Worm (Caenorhabditis elegans) whole organism, young adult: Measurements from ENCODE around the gene C18D4.6.

Experiments
- C17E4.6 ChIP-seq: fragments of 200-800 bp; sonication (Bioruptor generic); IDR thresholded peaks from 2 replicates; pipeline ENCODE4 v1.3.6; 2022; ENCODE audit warnings: missing genetic modification reagents, missing genetic modification characterization, missing compliant biosample characterization
- D2030.7 ChIP-seq: fragments of 200-800 bp; sonication (Bioruptor generic); IDR thresholded peaks from 2 replicates; pipeline ENCODE4 v1.3.6; 2022; ENCODE audit warnings: missing genetic modification reagents, missing genetic modification characterization, missing compliant biosample characterization
- F22D6.2 ChIP-seq: sonication (generic microtip); optimal IDR thresholded peaks from 2 replicates; lab custom pipeline; 2016; ENCODE audit warnings: mild to moderate bottlenecking, missing genetic modification characterization, missing compliant biosample characterization
- F37B4.10 ChIP-seq: fragments of 200-800 bp; sonication (Bioruptor generic); IDR thresholded peaks from 2 replicates; pipeline ENCODE4 v1.3.6; 2022; ENCODE audit warnings: missing genetic modification characterization, missing compliant biosample characterization
- F39B2.1 ChIP-seq: fragments of 200-800 bp; sonication (Bioruptor generic); IDR thresholded peaks from 2 replicates; pipeline ENCODE4 v1.3.6; 2022; ENCODE audit warnings: missing genetic modification reagents, missing genetic modification characterization, missing compliant biosample characterization
- F49E8.2 ChIP-seq: sonication (generic microtip); optimal IDR thresholded peaks from 3 replicates; lab custom pipeline; 2017; ENCODE audit warnings: missing genetic modification characterization, mild to moderate bottlenecking, missing compliant biosample characterization, antibody characterized with exemption, moderate library complexity; ENCODE audit not compliant: insufficient read depth
- K11D2.4 ChIP-seq: fragments of 200-800 bp; sonication (Bioruptor generic); IDR thresholded peaks from 2 replicates; pipeline ENCODE4 v1.3.6; 2022; ENCODE audit warnings: missing genetic modification reagents, missing genetic modification characterization, missing compliant biosample characterization
- T26A5.8 ChIP-seq: sonication (generic microtip); optimal IDR thresholded peaks from 2 replicates; lab custom pipeline; 2016; ENCODE audit warnings: missing genetic modification characterization, missing compliant biosample characterization
- Y53G8AR.9 ChIP-seq: fragments of 200-800 bp; sonication (Bioruptor generic); conservative IDR thresholded peaks from 2 replicates; pipeline ENCODE4 v1.3.6; 2022; ENCODE audit warnings: missing genetic modification reagents, missing genetic modification characterization, missing compliant biosample characterization
- Y67H2A.10 ChIP-seq: fragments of 200-800 bp; sonication (Bioruptor generic); conservative IDR thresholded peaks from 2 replicates; pipeline ENCODE4 v1.3.6; 2022; ENCODE audit warnings: missing genetic modification reagents, missing genetic modification characterization, missing compliant biosample characterization
- ZK185.1 ChIP-seq: sonication (generic microtip); optimal IDR thresholded peaks from 2 replicates; lab custom pipeline; 2016; ENCODE audit warnings: mild to moderate bottlenecking, missing genetic modification characterization, missing compliant biosample characterization; ENCODE audit not compliant: poor library complexity, severe bottlenecking
- aptf-2 ChIP-seq: fragments of 200-800 bp; sonication (Bioruptor generic); conservative IDR thresholded peaks from 2 replicates; pipeline ENCODE4 v1.3.6; 2022; ENCODE audit warnings: missing genetic modification reagents, missing genetic modification characterization, missing compliant biosample characterization
- aptf-3 ChIP-seq: fragments of 200-800 bp; sonication (Bioruptor generic); IDR thresholded peaks from 2 replicates; pipeline ENCODE4 v1.3.6; 2022; ENCODE audit warnings: missing genetic modification characterization, missing compliant biosample characterization
- attf-3 ChIP-seq: fragments of 200-800 bp; sonication (Bioruptor generic); conservative IDR thresholded peaks from 2 replicates; pipeline ENCODE4 v1.3.6; 2022; ENCODE audit warnings: missing genetic modification reagents, missing genetic modification characterization, missing compliant biosample characterization
- attf-5 ChIP-seq: fragments of 200-800 bp; sonication (Bioruptor generic); optimal IDR thresholded peaks from 2 replicates; lab custom pipeline; 2018; ENCODE audit warnings: mild to moderate bottlenecking, missing genetic modification characterization, missing compliant biosample characterization
- ceh-79 ChIP-seq: sonication (generic microtip); optimal IDR thresholded peaks from 2 replicates; lab custom pipeline; 2017; ENCODE audit warnings: mild to moderate bottlenecking, missing genetic modification characterization, missing compliant biosample characterization
- ceh-91 ChIP-seq: fragments of 200-800 bp; sonication (Bioruptor generic); IDR thresholded peaks from 2 replicates; pipeline ENCODE4 v1.3.6; 2022; ENCODE audit warnings: missing genetic modification reagents, missing genetic modification characterization, missing compliant biosample characterization
- dpff-1 ChIP-seq: sonication (generic microtip); optimal IDR thresholded peaks from 2 replicates; lab custom pipeline; 2017; ENCODE audit warnings: mild to moderate bottlenecking, missing genetic modification characterization, missing compliant biosample characterization
- egl-18 ChIP-seq: fragments of 200-800 bp; sonication (Bioruptor generic); IDR thresholded peaks from 2 replicates; pipeline ENCODE4 v1.3.6; 2022; ENCODE audit warnings: missing genetic modification reagents, missing genetic modification characterization, missing compliant biosample characterization
- egl-44 ChIP-seq: fragments of 200-800 bp; sonication (Bioruptor generic); IDR thresholded peaks from 2 replicates; pipeline ENCODE4 v1.3.6; 2022; ENCODE audit warnings: missing genetic modification reagents, missing genetic modification characterization, missing compliant biosample characterization
- egrh-3 ChIP-seq: fragments of 200-800 bp; sonication (Bioruptor generic); IDR thresholded peaks from 2 replicates; pipeline ENCODE4 v1.3.6; 2022; ENCODE audit warnings: missing genetic modification reagents, missing genetic modification characterization, missing compliant biosample characterization
- hlh-12 ChIP-seq: sonication (generic microtip); optimal IDR thresholded peaks from 2 replicates; lab custom pipeline; 2016; ENCODE audit warnings: missing genetic modification characterization, missing compliant biosample characterization
- hmg-20 ChIP-seq: fragments of 200-800 bp; sonication (Bioruptor generic); IDR thresholded peaks from 2 replicates; pipeline ENCODE4 v1.3.6; 2022; ENCODE audit warnings: missing genetic modification reagents, missing genetic modification characterization, missing compliant biosample characterization
- hrde-1 ChIP-seq: sonication (generic microtip); optimal IDR thresholded peaks from 2 replicates; lab custom pipeline; 2016; ENCODE audit warnings: missing genetic modification characterization, mild to moderate bottlenecking, missing compliant biosample characterization, moderate library complexity, missing genotype, missing genetic modification reagents, borderline replicate concordance
- let-607 ChIP-seq, 2 experiments: fragments of 200-800 bp in 1 of 2; sonication (Bioruptor generic) in 1 of 2; sonication (generic microtip) in 1 of 2; optimal IDR thresholded peaks; 2 replicates each; lab custom pipeline; 2016 to 2018; ENCODE audit warnings: mild to moderate bottlenecking in 2 of 2, missing compliant biosample characterization in 2 of 2, missing genetic modification characterization in 2 of 2, moderate library complexity in 2 of 2, missing genotype in 1 of 2
- lin-26 ChIP-seq: fragments of 200-800 bp; sonication (Bioruptor generic); IDR thresholded peaks from 2 replicates; pipeline ENCODE4 v1.3.6; 2022; ENCODE audit warnings: missing genetic modification reagents, missing genetic modification characterization, missing compliant biosample characterization
- lin-40 ChIP-seq: sonication (generic microtip); optimal IDR thresholded peaks from 2 replicates; lab custom pipeline; 2016; ENCODE audit warnings: missing genetic modification characterization, mild to moderate bottlenecking, missing compliant biosample characterization, missing genotype, missing genetic modification reagents
- madf-10 ChIP-seq: sonication (generic microtip); optimal IDR thresholded peaks from 2 replicates; lab custom pipeline; 2016; ENCODE audit warnings: mild to moderate bottlenecking, missing genetic modification characterization, missing compliant biosample characterization
- madf-3 ChIP-seq: fragments of 200-800 bp; sonication (Bioruptor generic); IDR thresholded peaks from 2 replicates; pipeline ENCODE4 v1.3.6; 2022; ENCODE audit warnings: missing genetic modification reagents, missing genetic modification characterization, missing compliant biosample characterization
- mel-28 ChIP-seq: sonication (generic microtip); optimal IDR thresholded peaks from 2 replicates; lab custom pipeline; 2016; ENCODE audit warnings: borderline replicate concordance, mild to moderate bottlenecking, missing genetic modification characterization, missing compliant biosample characterization
- nhr-27 ChIP-seq: fragments of 200-800 bp; sonication (Bioruptor generic); optimal IDR thresholded peaks from 2 replicates; lab custom pipeline; 2018; ENCODE audit warnings: mild to moderate bottlenecking, missing genetic modification characterization, moderate library complexity, missing compliant biosample characterization
- rcor-1 ChIP-seq: fragments of 200-800 bp; sonication (Bioruptor generic); IDR thresholded peaks from 2 replicates; pipeline ENCODE4 v1.3.6; 2022; ENCODE audit warnings: missing genetic modification reagents, missing genetic modification characterization, missing compliant biosample characterization
- rpc-1 ChIP-seq, 2 experiments: fragments of 150-350 bp in 1 of 2; sonication (generic microtip) in 1 of 2; optimal IDR thresholded peaks; 2 replicates each; lab custom pipeline; 2014 to 2018; ENCODE audit warnings: missing biosample characterization in 1 of 2, missing genetic modification characterization in 1 of 2, missing genetic modification reagents in 1 of 2, missing genotype in 1 of 2
- sdz-38 ChIP-seq: sonication (generic microtip); optimal IDR thresholded peaks from 2 replicates; lab custom pipeline; 2016; ENCODE audit warnings: missing genotype, missing genetic modification characterization, missing compliant biosample characterization
- snpc-1.3 ChIP-seq: sonication (generic microtip); optimal IDR thresholded peaks from 2 replicates; lab custom pipeline; 2017; ENCODE audit warnings: missing genetic modification characterization, mild to moderate bottlenecking, missing compliant biosample characterization, antibody characterized with exemption, moderate library complexity, missing genotype, missing genetic modification reagents; ENCODE audit not compliant: insufficient read depth
- snpc-4 ChIP-seq, 5 experiments: fragments of 150-350 bp in 1 of 5; sonication (generic microtip) in 4 of 5; optimal IDR thresholded peaks; 2 replicates each; lab custom pipeline; 2014 to 2018; ENCODE audit warnings: missing genetic modification characterization in 5 of 5, missing biosample characterization in 3 of 5, antibody characterized with exemption in 2 of 5, mild to moderate bottlenecking in 2 of 5, missing compliant biosample characterization in 2 of 5, missing genotype in 2 of 5, moderate library complexity in 2 of 5, missing genetic modification reagents in 1 of 5
- somi-1 ChIP-seq: fragments of 200-800 bp; sonication (Bioruptor generic); optimal IDR thresholded peaks from 2 replicates; lab custom pipeline; 2018; ENCODE audit warnings: mild to moderate bottlenecking, missing genetic modification characterization, missing compliant biosample characterization
- tbx-9 ChIP-seq: sonication (generic microtip); optimal IDR thresholded peaks from 2 replicates; lab custom pipeline; 2016; ENCODE audit warnings: borderline replicate concordance, missing genetic modification characterization, inconsistent platforms, missing compliant biosample characterization
- unc-130 ChIP-seq: sonication (generic microtip); optimal IDR thresholded peaks from 2 replicates; lab custom pipeline; 2016; ENCODE audit warnings: missing genetic modification reagents, missing genetic modification characterization, missing compliant biosample characterization
- unc-62 ChIP-seq: fragments of 150-350 bp; optimal IDR thresholded peaks from 2 replicates; lab custom pipeline; 2014; ENCODE audit warnings: missing biosample characterization, missing genetic modification reagents, missing genetic modification characterization
- xnd-1 ChIP-seq: sonication (generic microtip); optimal IDR thresholded peaks from 2 replicates; lab custom pipeline; 2016; ENCODE audit warnings: missing genotype, missing genetic modification reagents, missing genetic modification characterization, missing compliant biosample characterization
- zim-3 ChIP-seq: sonication (generic microtip); optimal IDR thresholded peaks from 2 replicates; lab custom pipeline; 2017; ENCODE audit warnings: mild to moderate bottlenecking, missing genetic modification characterization, moderate library complexity, missing compliant biosample characterization
- ztf-18 ChIP-seq: sonication (generic microtip); optimal IDR thresholded peaks from 2 replicates; lab custom pipeline; 2016; ENCODE audit warnings: missing genotype, mild to moderate bottlenecking, missing genetic modification characterization, missing compliant biosample characterization
- ztf-25 ChIP-seq: fragments of 200-800 bp; sonication (Bioruptor generic); IDR thresholded peaks from 2 replicates; pipeline ENCODE4 v1.3.6; 2022; ENCODE audit warnings: missing genetic modification reagents, missing genetic modification characterization, missing compliant biosample characterization
- ztf-26 ChIP-seq: sonication (generic microtip); optimal IDR thresholded peaks from 2 replicates; lab custom pipeline; 2017; ENCODE audit warnings: missing genetic modification characterization, missing compliant biosample characterization

The C18D4.6 gene

DNA sequence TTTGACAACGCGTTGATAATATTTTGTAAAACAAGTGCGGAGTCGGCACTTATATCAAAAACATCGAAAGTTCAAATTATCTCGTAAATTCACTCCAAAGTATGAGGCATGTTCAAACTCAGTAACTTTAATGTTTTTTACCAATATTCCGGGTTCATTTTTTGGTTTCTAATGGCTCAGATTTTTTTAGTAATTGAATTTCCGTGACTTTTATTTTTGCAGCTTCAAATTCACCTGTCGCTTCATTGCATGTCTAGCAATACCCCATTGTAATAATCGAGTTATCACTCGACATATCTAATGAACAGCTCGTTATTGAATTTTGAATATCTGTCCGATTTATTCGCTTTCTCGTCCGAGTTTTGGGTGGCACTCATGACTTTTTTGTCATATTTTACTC, 10.4 kb downstream of the C18D4.6 start, which contains the start of gene srz-90:
srz-90 (plus strand) TSS at position 301 of the 400 bp plus-strand sequence.
- TF ChIP-seq F49E8.2 (tag; lab: Kevin White, UChicago) = no peak
- no peak for TF ChIP-seq egl-18
- TF ChIP-seq tbx-9 (tag; lab: Kevin White, UChicago) = no peak
- no peak for TF ChIP-seq aptf-3

DNA sequence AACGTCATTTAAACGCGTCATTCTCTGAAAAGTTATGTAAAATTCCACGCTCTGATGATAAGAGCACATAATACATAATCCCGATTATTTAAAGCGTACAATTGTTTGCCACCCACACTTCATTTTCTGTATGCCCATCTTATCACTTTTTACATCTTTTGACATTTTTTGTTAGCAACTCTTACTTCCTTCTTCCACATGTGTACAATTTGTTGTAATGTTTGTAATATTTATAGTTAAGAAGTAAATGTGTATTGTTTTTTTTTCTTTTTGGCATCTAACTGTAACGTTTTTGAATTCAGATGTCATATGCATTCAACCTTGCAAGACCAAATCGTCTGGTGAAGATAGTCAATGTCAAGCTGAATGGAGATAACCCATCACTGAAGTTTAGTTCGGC, 17.4 kb downstream of the C18D4.6 start, which contains the start of gene fbxa-136:
fbxa-136 (plus strand) TSS at position 301 of the 400 bp plus-strand sequence.
- TF ChIP-seq K11D2.4 (GFP tag; lab: Robert Waterston, UW) (no peak), let-607 (tag; optimal IDR thresholded peaks at IDR 0.05; lab: Kevin White, UChicago) (no peak), ZK185.1 (tag; lab: Kevin White, UChicago) (no peak), somi-1 (GFP tag; lab: Kevin White, UChicago) (no peak), madf-3 (GFP tag; lab: Robert Waterston, UW) (no peak), nhr-27 (tag; lab: Kevin White, UChicago) (no peak), F37B4.10 (no peak), snpc-4 (GFP tag; optimal IDR thresholded peaks at IDR 0.05; lab: Kevin White, UChicago) (no peak), snpc-4 (tag; optimal IDR thresholded peaks at IDR 0.05; lab: Kevin White, UChicago) (no peak), zim-3 (tag; lab: Kevin White, UChicago) (no peak), lin-26 (GFP tag; lab: Robert Waterston, UW) (no peak), attf-3 (no peak), Y53G8AR.9 (no peak), ztf-26 (tag; lab: Kevin White, UChicago) (no peak), ztf-25 (GFP tag; lab: Robert Waterston, UW) (no peak), aptf-2 (no peak), xnd-1 (tag; lab: Kevin White, UChicago) (no peak), rcor-1 (GFP tag; lab: Robert Waterston, UW) (no peak), ceh-91 (GFP tag; lab: Robert Waterston, UW) (no peak), egl-18 (no peak), madf-10 (no peak)

DNA sequence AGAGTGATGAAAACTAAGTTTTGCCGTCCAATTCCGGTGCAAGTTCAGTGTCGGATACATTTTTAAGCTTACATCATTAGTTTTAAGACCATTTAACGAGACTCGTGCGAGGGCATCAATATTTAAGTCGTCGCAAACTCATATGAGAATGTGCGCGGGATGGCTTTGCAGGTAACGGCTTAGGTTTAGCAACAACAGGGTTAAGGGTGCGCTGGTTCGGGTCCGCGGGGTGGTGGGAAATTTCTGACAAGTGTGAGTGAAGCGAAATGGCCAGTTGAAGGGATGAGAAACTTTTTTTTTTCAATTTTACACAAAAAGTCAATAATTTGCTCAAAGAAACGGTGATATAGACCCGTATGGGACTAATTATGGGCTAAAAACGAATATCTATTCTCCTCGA, 24.3 kb downstream of the C18D4.6 start:
- TF ChIP-seq hlh-12 (tag; lab: Kevin White, UChicago) (no peak), Y67H2A.10 (no peak), T26A5.8 (no peak), ztf-18 (tag; lab: Kevin White, UChicago) (peak; percentile 25), snpc-1.3 (tag; lab: Kevin White, UChicago) (no peak), egl-44 (no peak), F39B2.1 (GFP tag; lab: Robert Waterston, UW) (no peak), dpff-1 (tag; lab: Kevin White, UChicago) (no peak), hmg-20 (GFP tag; lab: Robert Waterston, UW) (no peak), hrde-1 (tag; lab: Kevin White, UChicago) (peak; percentile 50), somi-1 (GFP tag; lab: Kevin White, UChicago) (no peak), ceh-79 (tag; lab: Kevin White, UChicago) (no peak), mel-28 (tag; lab: Kevin White, UChicago) (no peak), sdz-38 (tag; lab: Kevin White, UChicago) (no peak), unc-130 (GFP tag; lab: Kevin White, UChicago) (no peak), lin-26 (GFP tag; lab: Robert Waterston, UW) (peak; percentile 64; the same call in 1 of the 2 replicates), egrh-3 (no peak), zim-3 (tag; lab: Kevin White, UChicago) (no peak), rpc-1 (optimal IDR thresholded peaks at IDR 0.05; lab: Kevin White, UChicago) (peak; percentile 47), rpc-1 (tag; optimal IDR thresholded peaks at IDR 0.05; lab: Kevin White, UChicago) (peak; percentile 79), C17E4.6 (GFP tag; lab: Robert Waterston, UW) (no peak), attf-5 (no peak), lin-40 (no peak), D2030.7 (GFP tag; lab: Robert Waterston, UW) (no peak), F22D6.2 (tag; lab: Kevin White, UChicago) (no peak), unc-62 (GFP tag; lab: Kevin White, UChicago) (no peak), ztf-25 (GFP tag; lab: Robert Waterston, UW) (0 out of 2 replicates have a peak, but pooled peaks have one; percentile 50)
